Fruit fly (Drosophila melanogaster) whole organism, embryonic: Measurements from ENCODE around the gene CG10132.
A peak's percentile ranks its signal among the peaks of the same experiment; 100 is the strongest.

ENCODE experiments used
- ATbp ChIP-seq: fragments of 200-800 bp; sonication (Bioruptor generic); optimal IDR thresholded peaks from 2 replicates; lab custom pipeline; 2017; ENCODE audit warnings: missing biosample characterization, mild to moderate bottlenecking, missing genetic modification characterization, missing genetic modification reagents
- Ada2b ChIP-seq: fragments of 200-800 bp; sonication (Bioruptor generic); IDR thresholded peaks from 2 replicates; pipeline ENCODE4 v1.3.6; 2022; ENCODE audit warnings: missing biosample characterization, missing genetic modification characterization
- Antp ChIP-seq: fragments of 200-800 bp; sonication (Bioruptor generic); optimal IDR thresholded peaks from 3 replicates; lab custom pipeline; 2016; ENCODE audit warnings: missing biosample characterization, missing genetic modification characterization
- Bdp1 ChIP-seq: fragments of 200-800 bp; sonication (Bioruptor generic); optimal IDR thresholded peaks from 3 replicates; lab custom pipeline; 2016; ENCODE audit warnings: missing biosample characterization, missing genetic modification characterization
- CG10321 ChIP-seq: fragments of 200-800 bp; sonication (Bioruptor generic); IDR thresholded peaks from 2 replicates; pipeline ENCODE4 v1.3.6; 2022; ENCODE audit warnings: missing biosample characterization, missing genetic modification characterization
- CG11696 ChIP-seq: fragments of 200-800 bp; sonication (Bioruptor generic); IDR thresholded peaks from 2 replicates; pipeline ENCODE4 v1.3.6; 2022; ENCODE audit warnings: missing biosample characterization, missing genetic modification characterization
- CG13123 ChIP-seq: fragments of 200-800 bp; sonication (Bioruptor generic); optimal IDR thresholded peaks from 2 replicates; lab custom pipeline; 2016; ENCODE audit warnings: missing biosample characterization, missing genetic modification characterization
- CG13624 ChIP-seq: fragments of 200-800 bp; sonication (Bioruptor generic); optimal IDR thresholded peaks from 2 replicates; lab custom pipeline; 2016; ENCODE audit warnings: missing biosample characterization, missing genetic modification characterization
- CG13894 ChIP-seq: fragments of 200-800 bp; sonication (Bioruptor generic); optimal IDR thresholded peaks from 3 replicates; lab custom pipeline; 2018; ENCODE audit warnings: missing biosample characterization, mild to moderate bottlenecking, missing genetic modification characterization, moderate library complexity
- CG14014 ChIP-seq: fragments of 200-800 bp; sonication (Bioruptor generic); IDR thresholded peaks from 2 replicates; pipeline ENCODE4 v1.3.6; 2022; ENCODE audit warnings: missing biosample characterization, missing genetic modification characterization
- CG16779 ChIP-seq: fragments of 200-800 bp; sonication (Bioruptor generic); IDR thresholded peaks from 2 replicates; pipeline ENCODE4 v1.3.6; 2022; ENCODE audit warnings: missing biosample characterization, missing genetic modification characterization
- CG18262 ChIP-seq: fragments of 200-800 bp; optimal IDR thresholded peaks from 3 replicates; lab custom pipeline; 2019; ENCODE audit warnings: missing biosample characterization, mild to moderate bottlenecking, missing genetic modification characterization, moderate library complexity
- CG31441 ChIP-seq: fragments of 200-800 bp; sonication (Bioruptor generic); IDR thresholded peaks from 2 replicates; pipeline ENCODE4 v1.3.6; 2022; ENCODE audit warnings: missing biosample characterization, missing genetic modification characterization
- CG3163 ChIP-seq: fragments of 200-800 bp; sonication (Bioruptor generic); optimal IDR thresholded peaks from 3 replicates; lab custom pipeline; 2016; ENCODE audit warnings: missing biosample characterization, missing genetic modification characterization
- CG4404 ChIP-seq: fragments of 200-800 bp; sonication (Bioruptor generic); IDR thresholded peaks from 2 replicates; pipeline ENCODE4 v1.3.6; 2022; ENCODE audit warnings: missing biosample characterization, missing genetic modification characterization
- CG5953 ChIP-seq: fragments of 200-800 bp; sonication (Bioruptor generic); IDR thresholded peaks from 2 replicates; pipeline ENCODE4 v1.3.6; 2022; ENCODE audit warnings: missing biosample characterization, missing genetic modification characterization
- CG7745 ChIP-seq: fragments of 200-800 bp; sonication (Bioruptor generic); optimal IDR thresholded peaks from 2 replicates; lab custom pipeline; 2018; ENCODE audit warnings: missing biosample characterization, mild to moderate bottlenecking, missing genetic modification characterization, moderate library complexity
- CG8281 ChIP-seq: fragments of 200-800 bp; sonication (Bioruptor generic); optimal IDR thresholded peaks from 2 replicates; lab custom pipeline; 2018; ENCODE audit warnings: missing biosample characterization, mild to moderate bottlenecking, missing genetic modification characterization, moderate library complexity
- CTCF ChIP-seq: fragments of 200-800 bp; sonication (Bioruptor generic); optimal IDR thresholded peaks from 2 replicates; lab custom pipeline; 2017; ENCODE audit warnings: missing biosample characterization, mild to moderate bottlenecking, missing genetic modification characterization, moderate library complexity
- CrebB ChIP-seq: fragments of 200-800 bp; sonication (Bioruptor generic); optimal IDR thresholded peaks from 3 replicates; lab custom pipeline; 2018; ENCODE audit warnings: missing biosample characterization, mild to moderate bottlenecking, missing genetic modification characterization
- Deaf1 ChIP-seq: fragments of 200-800 bp; optimal IDR thresholded peaks from 3 replicates; lab custom pipeline; 2019; ENCODE audit warnings: missing biosample characterization, mild to moderate bottlenecking, missing genetic modification characterization, moderate library complexity
- Dfd ChIP-seq, 2 experiments: fragments of >200 bp; optimal IDR thresholded peaks; 2 replicates each; lab custom pipeline; 2017; ENCODE audit warnings: missing biosample characterization in 2 of 2, missing genetic modification characterization in 2 of 2
- Dll ChIP-seq: fragments of 200-800 bp; sonication (Bioruptor generic); IDR thresholded peaks from 4 replicates; pipeline ENCODE4 v1.3.6; 2022; ENCODE audit warnings: missing biosample characterization, missing genetic modification characterization; ENCODE audit not compliant: partially characterized antibody
- Doc2 ChIP-seq: fragments of 200-800 bp; sonication (Bioruptor generic); IDR thresholded peaks from 2 replicates; pipeline ENCODE4 v1.3.6; 2022; ENCODE audit warnings: missing biosample characterization, missing genetic modification characterization
- Dp ChIP-seq: fragments of 200-800 bp; sonication (Bioruptor generic); optimal IDR thresholded peaks from 2 replicates; lab custom pipeline; 2018; ENCODE audit warnings: missing biosample characterization, mild to moderate bottlenecking, missing genetic modification characterization, moderate library complexity
- Hr3 ChIP-seq: fragments of 200-800 bp; sonication (Bioruptor generic); optimal IDR thresholded peaks from 3 replicates; lab custom pipeline; 2016; ENCODE audit warnings: missing biosample characterization, missing genetic modification characterization
- Hr51 ChIP-seq, 2 experiments: fragments of 200-800 bp; sonication (Bioruptor generic); optimal IDR thresholded peaks; 2 replicates in 1 of 2; 3 replicates in 1 of 2; lab custom pipeline; 2016 to 2018; ENCODE audit warnings: missing biosample characterization in 2 of 2, missing genetic modification characterization in 2 of 2, mild to moderate bottlenecking in 1 of 2, moderate library complexity in 1 of 2
- Nf-YC ChIP-seq: fragments of 200-800 bp; optimal IDR thresholded peaks from 3 replicates; lab custom pipeline; 2019; ENCODE audit warnings: missing biosample characterization, mild to moderate bottlenecking, missing genetic modification characterization, moderate library complexity
- Oli ChIP-seq: fragments of 200-800 bp; sonication (Bioruptor generic); optimal IDR thresholded peaks from 2 replicates; lab custom pipeline; 2018; ENCODE audit warnings: missing biosample characterization, mild to moderate bottlenecking, missing genetic modification characterization, moderate library complexity
- Optix ChIP-seq: fragments of 200-800 bp; sonication (Bioruptor generic); IDR thresholded peaks from 3 replicates; pipeline ENCODE4 v1.3.6; 2022; ENCODE audit warnings: missing biosample characterization, missing genetic modification characterization
- Side ChIP-seq: fragments of 200-800 bp; sonication (Bioruptor generic); optimal IDR thresholded peaks from 2 replicates; lab custom pipeline; 2016; ENCODE audit warnings: missing biosample characterization, missing genetic modification characterization
- al ChIP-seq: fragments of 200-800 bp; sonication (Bioruptor generic); IDR thresholded peaks from 2 replicates; pipeline ENCODE4 v1.3.6; 2022; ENCODE audit warnings: missing biosample characterization, missing genetic modification characterization
- btn ChIP-seq: fragments of 200-800 bp; sonication (Bioruptor generic); optimal IDR thresholded peaks from 2 replicates; lab custom pipeline; 2016; ENCODE audit warnings: missing biosample characterization, missing genetic modification characterization
- cato ChIP-seq: fragments of 200-800 bp; sonication (Bioruptor generic); optimal IDR thresholded peaks from 2 replicates; lab custom pipeline; 2016; ENCODE audit warnings: missing biosample characterization, missing genetic modification characterization, borderline replicate concordance
- cwo ChIP-seq: fragments of 200-800 bp; sonication (Bioruptor generic); optimal IDR thresholded peaks from 3 replicates; lab custom pipeline; 2017; ENCODE audit warnings: missing biosample characterization, missing genetic modification characterization, mild to moderate bottlenecking, moderate library complexity, missing genetic modification reagents
- gsb-n ChIP-seq: fragments of 200-800 bp; sonication (Bioruptor generic); optimal IDR thresholded peaks from 3 replicates; lab custom pipeline; 2018; ENCODE audit warnings: missing biosample characterization, mild to moderate bottlenecking, missing genetic modification characterization
- gt ChIP-seq: fragments of 200-800 bp; sonication (Bioruptor generic); IDR thresholded peaks from 2 replicates; pipeline ENCODE4 v1.3.6; 2022; ENCODE audit warnings: missing biosample characterization, missing genetic modification characterization
- lmd ChIP-seq: fragments of 200-800 bp; sonication (Bioruptor generic); IDR thresholded peaks from 2 replicates; pipeline ENCODE4 v1.3.6; 2022; ENCODE audit warnings: missing biosample characterization, missing genetic modification characterization
- maf-S ChIP-seq: fragments of 200-800 bp; sonication (Bioruptor generic); optimal IDR thresholded peaks from 2 replicates; lab custom pipeline; 2016; ENCODE audit warnings: missing biosample characterization, missing genetic modification characterization
- mld ChIP-seq: fragments of 200-800 bp; sonication (Bioruptor generic); IDR thresholded peaks from 3 replicates; pipeline ENCODE4 v1.3.6; 2022; ENCODE audit warnings: missing biosample characterization, missing genetic modification characterization; ENCODE audit not compliant: partially characterized antibody
- nau ChIP-seq: fragments of 200-800 bp; sonication (Bioruptor generic); optimal IDR thresholded peaks from 3 replicates; lab custom pipeline; 2017; ENCODE audit warnings: missing biosample characterization, mild to moderate bottlenecking, missing genetic modification characterization, missing genetic modification reagents
- nerfin-1 ChIP-seq: fragments of 200-800 bp; sonication (Bioruptor generic); optimal IDR thresholded peaks from 3 replicates; lab custom pipeline; 2019; ENCODE audit warnings: missing biosample characterization, mild to moderate bottlenecking, missing genetic modification characterization, moderate library complexity
- pfk ChIP-seq: fragments of 200-800 bp; sonication (Bioruptor generic); optimal IDR thresholded peaks from 2 replicates; lab custom pipeline; 2018; ENCODE audit warnings: missing biosample characterization, mild to moderate bottlenecking, missing genetic modification characterization, moderate library complexity
- slbo ChIP-seq: fragments of 200-800 bp; sonication (Bioruptor generic); IDR thresholded peaks from 2 replicates; pipeline ENCODE4 v1.3.6; 2022; ENCODE audit warnings: missing biosample characterization, missing genetic modification characterization
- slp2 ChIP-seq: fragments of 200-800 bp; sonication (Bioruptor generic); optimal IDR thresholded peaks from 2 replicates; lab custom pipeline; 2016; ENCODE audit warnings: missing biosample characterization, missing genetic modification characterization
- sqz ChIP-seq: fragments of 200-800 bp; sonication (Bioruptor generic); optimal IDR thresholded peaks from 3 replicates; lab custom pipeline; 2018; ENCODE audit warnings: missing biosample characterization, mild to moderate bottlenecking, missing genetic modification characterization
- sr ChIP-seq: fragments of 200-800 bp; sonication (Bioruptor generic); IDR thresholded peaks from 3 replicates; pipeline ENCODE4 v1.3.6; 2022; ENCODE audit warnings: missing biosample characterization, missing genetic modification characterization
- ssp ChIP-seq: fragments of 200-800 bp; sonication (Bioruptor generic); IDR thresholded peaks from 2 replicates; pipeline ENCODE4 v1.3.6; 2022; ENCODE audit warnings: missing biosample characterization, missing genetic modification characterization
- stc ChIP-seq: fragments of 200-800 bp; sonication (Bioruptor generic); IDR thresholded peaks from 2 replicates; pipeline ENCODE4 v1.3.6; 2022; ENCODE audit warnings: missing biosample characterization, missing genetic modification characterization
- yki ChIP-seq: fragments of >200 bp; optimal IDR thresholded peaks from 3 replicates; lab custom pipeline; 2018
- z ChIP-seq: fragments of 200-800 bp; sonication (Bioruptor generic); IDR thresholded peaks from 3 replicates; pipeline ENCODE4 v1.3.6; 2022; ENCODE audit warnings: missing biosample characterization, missing genetic modification characterization

Gene CG10132

DNA sequence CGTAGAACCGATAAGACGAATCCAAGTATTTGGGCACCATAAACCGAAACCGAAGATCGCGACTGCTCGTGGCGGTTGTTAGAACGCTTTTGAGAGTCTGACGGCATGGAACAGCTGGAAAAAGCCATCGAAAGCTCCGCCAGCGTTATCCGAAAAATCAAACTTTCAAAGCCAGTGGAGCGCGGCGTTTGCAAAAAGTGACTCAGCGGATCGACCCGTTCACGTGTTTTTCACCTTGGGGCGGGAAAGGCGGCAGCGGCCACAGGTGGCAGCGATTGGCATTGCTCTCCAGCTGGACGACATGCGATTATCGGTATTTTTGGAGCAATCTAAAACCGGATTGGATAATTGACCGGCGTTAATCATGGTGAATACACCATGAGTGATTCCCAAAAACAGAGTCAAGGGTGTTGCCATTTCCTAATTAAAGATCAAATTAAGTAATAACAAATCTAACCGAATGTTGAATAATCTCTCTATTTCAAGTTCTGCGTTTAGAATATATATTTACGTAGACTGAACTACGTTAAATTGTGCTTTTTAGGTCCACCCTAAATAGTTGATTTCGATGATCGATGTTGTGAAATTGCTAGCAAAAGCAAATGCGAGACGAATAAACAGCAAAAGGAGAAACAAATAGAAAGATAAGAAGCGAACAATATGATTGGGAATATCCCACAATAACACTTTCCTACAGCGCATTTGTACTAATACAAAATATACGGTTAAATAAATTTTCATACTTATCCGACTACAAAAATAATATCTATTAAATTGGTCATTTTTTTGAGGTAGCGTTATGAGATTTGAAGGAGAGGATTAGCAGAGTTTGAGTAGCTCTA lies 28.5 kb downstream of the CG10132 start, which contains the start of gene CG10337 (continued):
- TF ChIP-seq CG7745 (tag; lab: Kevin White, UChicago) (no peak), CrebB (peak; percentile 45), cwo (GFP tag; lab: Kevin White, UChicago) (peak; percentile 97), Bdp1 (GFP tag; lab: Kevin White, UChicago) (peak; percentile 21), CG3163 (GFP tag; lab: Kevin White, UChicago) (no peak), stc (GFP tag; lab: Robert Waterston, UW) (no peak), CG10321 (no peak), Nf-YC (tag; lab: Kevin White, UChicago) (peak; percentile 28), CG13624 (GFP tag; lab: Kevin White, UChicago) (no peak), lmd (GFP tag; lab: Robert Waterston, UW) (peak; percentile 11; the same call in 1 of the 2 replicates), gsb-n (no peak), CG13894 (tag; lab: Kevin White, UChicago) (peak; percentile 39), Oli (no peak), CG18262 (tag; lab: Kevin White, UChicago) (peak; percentile 10), Dp (no peak), Optix (no peak), gt (GFP tag; lab: Robert Waterston, UW) (no peak), CTCF (GFP tag; lab: Kevin White, UChicago) (no peak), al (no peak; the same call in 1 of the 2 replicates), CG31441 (peak; percentile 16; the same call in 1 of the 2 replicates), Hr51 (GFP tag; optimal IDR thresholded peaks at IDR 0.05; lab: Kevin White, UChicago) (peak in 1 of 2 experiments; percentile 73), CG8281 (tag; lab: Kevin White, UChicago) (no peak), ATbp (GFP tag; lab: Kevin White, UChicago) (peak; percentile 29), mld (no peak), Doc2 (GFP tag; lab: Robert Waterston, UW) (no peak), CG14014 (GFP tag; lab: Robert Waterston, UW) (no peak), CG11696 (GFP tag; lab: Robert Waterston, UW) (no peak), btn (GFP tag; lab: Kevin White, UChicago) (peak; percentile 2), maf-S (GFP tag; lab: Kevin White, UChicago) (no peak), sqz (peak; percentile 35), Antp (GFP tag; lab: Kevin White, UChicago) (no peak), Ada2b (GFP tag; lab: Robert Waterston, UW) (peak; percentile 55), ssp (no peak), yki (lab: Kevin White, UChicago) (no peak), slbo (GFP tag; lab: Robert Waterston, UW) (peak; percentile 29; the same call in 1 of the 2 replicates), nerfin-1 (tag; lab: Kevin White, UChicago) (peak; percentile 34), CG5953 (GFP tag; lab: Robert Waterston, UW) (no peak), Hr3 (GFP tag; lab: Kevin White, UChicago) (peak; percentile 13), z (no peak), sr (no peak), Deaf1 (peak; percentile 68), Dfd (GFP tag; optimal IDR thresholded peaks at IDR 0.05; lab: Kevin White, UChicago) (no peak), Side (GFP tag; lab: Kevin White, UChicago) (no peak), CG4404 (GFP tag; lab: Robert Waterston, UW) (no peak), nau (GFP tag; lab: Kevin White, UChicago) (peak; percentile 61), CG13123 (GFP tag; lab: Kevin White, UChicago) (no peak), Dll (GFP tag; lab: Robert Waterston, UW) (no peak), slp2 (GFP tag; lab: Kevin White, UChicago) (no peak), CG16779 (GFP tag; lab: Robert Waterston, UW) (no peak), pfk (no peak), cato (GFP tag; lab: Kevin White, UChicago) (no peak)
